Worm (Caenorhabditis elegans) whole organism, midembryonic: Measurements from ENCODE around the gene M116.5.

ENCODE experiments used
- cog-1 ChIP-seq: sonication (generic microtip); optimal IDR thresholded peaks from 2 replicates; lab custom pipeline; 2016; ENCODE audit warnings: missing genetic modification characterization, missing compliant biosample characterization
- flt-1 ChIP-seq: fragments of 200-800 bp; sonication (Bioruptor generic); IDR thresholded peaks from 2 replicates; pipeline ENCODE4 v1.3.6; 2022; ENCODE audit warnings: missing genetic modification characterization, missing compliant biosample characterization
- ref-1 ChIP-seq: fragments of 200-800 bp; sonication (Bioruptor generic); conservative IDR thresholded peaks from 2 replicates; pipeline ENCODE4 v1.3.6; 2022; ENCODE audit warnings: missing genetic modification reagents, missing genetic modification characterization, missing compliant biosample characterization

- TF ChIP-seq ref-1 (GFP tag; lab: Robert Waterston, UW) (no peak), flt-1 (GFP tag; lab: Robert Waterston, UW) (no peak), cog-1 (tag; lab: Kevin White, UChicago) (no peak)
Measured at ce11 chrIV:8376923-8377322, 43.9 kb downstream of the M116.5 start.
